Fruit fly (Drosophila melanogaster) whole organism, embryonic: ENCODE results near the gene CG14947.

Source experiments
- Asciz ChIP-seq: fragments of 200-800 bp; sonication (Bioruptor generic); optimal IDR thresholded peaks from 2 replicates; lab custom pipeline; 2017; ENCODE audit warnings: missing biosample characterization, mild to moderate bottlenecking, missing genetic modification characterization, missing genetic modification reagents
- B-H2 ChIP-seq: fragments of 200-800 bp; sonication (Bioruptor generic); optimal IDR thresholded peaks from 2 replicates; lab custom pipeline; 2018; ENCODE audit warnings: missing biosample characterization, mild to moderate bottlenecking, missing genetic modification characterization
- Blimp-1 ChIP-seq: fragments of 200-800 bp; sonication (Bioruptor generic); optimal IDR thresholded peaks from 3 replicates; lab custom pipeline; 2018; ENCODE audit warnings: missing biosample characterization, missing genetic modification characterization, mild to moderate bottlenecking, moderate library complexity, missing genetic modification reagents
- CG12104 ChIP-seq: fragments of 200-800 bp; sonication (Bioruptor generic); optimal IDR thresholded peaks from 3 replicates; lab custom pipeline; 2016; ENCODE audit warnings: missing biosample characterization, missing genetic modification characterization
- CG15011 ChIP-seq: fragments of 200-800 bp; sonication (Bioruptor generic); optimal IDR thresholded peaks from 3 replicates; lab custom pipeline; 2018; ENCODE audit warnings: missing biosample characterization, mild to moderate bottlenecking, missing genetic modification characterization
- CG17359 ChIP-seq: fragments of 200-800 bp; sonication (Bioruptor generic); optimal IDR thresholded peaks from 3 replicates; lab custom pipeline; 2018; ENCODE audit warnings: missing biosample characterization, mild to moderate bottlenecking, missing genetic modification characterization, moderate library complexity
- CG2199 ChIP-seq: fragments of 200-800 bp; sonication (Bioruptor generic); IDR thresholded peaks from 3 replicates; pipeline ENCODE4 v1.3.6; 2022; ENCODE audit warnings: missing biosample characterization, missing genetic modification characterization
- CG31224 ChIP-seq: fragments of 200-800 bp; sonication (Bioruptor generic); IDR thresholded peaks from 2 replicates; pipeline ENCODE4 v1.3.6; 2022; ENCODE audit warnings: missing biosample characterization, missing genetic modification characterization
- CG31441 ChIP-seq: fragments of 200-800 bp; sonication (Bioruptor generic); IDR thresholded peaks from 2 replicates; pipeline ENCODE4 v1.3.6; 2022; ENCODE audit warnings: missing biosample characterization, missing genetic modification characterization
- CG33213 ChIP-seq: fragments of 200-800 bp; sonication (Bioruptor generic); optimal IDR thresholded peaks from 3 replicates; lab custom pipeline; 2016; ENCODE audit warnings: missing biosample characterization, missing genetic modification characterization
- CG43689 ChIP-seq: fragments of 200-800 bp; sonication (Bioruptor generic); IDR thresholded peaks from 2 replicates; pipeline ENCODE4 v1.3.6; 2022; ENCODE audit warnings: missing biosample characterization, missing genetic modification characterization
- CG5180 ChIP-seq: fragments of 200-800 bp; sonication (Bioruptor generic); optimal IDR thresholded peaks from 3 replicates; lab custom pipeline; 2017; ENCODE audit warnings: missing biosample characterization, missing genetic modification characterization, mild to moderate bottlenecking, moderate library complexity, missing genetic modification reagents
- CG6791 ChIP-seq: fragments of 200-800 bp; sonication (Bioruptor generic); IDR thresholded peaks from 3 replicates; pipeline ENCODE4 v1.3.6; 2022; ENCODE audit warnings: missing biosample characterization, missing genetic modification characterization; ENCODE audit not compliant: partially characterized antibody
- CG8765 ChIP-seq: fragments of 200-800 bp; sonication (Bioruptor generic); IDR thresholded peaks from 2 replicates; pipeline ENCODE4 v1.3.6; 2022; ENCODE audit warnings: missing biosample characterization, missing genetic modification characterization
- CTCF ChIP-seq: fragments of 200-800 bp; sonication (Bioruptor generic); optimal IDR thresholded peaks from 2 replicates; lab custom pipeline; 2017; ENCODE audit warnings: missing biosample characterization, mild to moderate bottlenecking, missing genetic modification characterization, moderate library complexity
- Dfd ChIP-seq, 2 experiments: fragments of >200 bp; optimal IDR thresholded peaks; 2 replicates each; lab custom pipeline; 2017; ENCODE audit warnings: missing biosample characterization in 2 of 2, missing genetic modification characterization in 2 of 2
- Drgx ChIP-seq: fragments of 200-800 bp; sonication (Bioruptor generic); IDR thresholded peaks from 2 replicates; pipeline ENCODE4 v1.3.6; 2022; ENCODE audit warnings: missing biosample characterization, missing genetic modification characterization
- Hr39 ChIP-seq: fragments of >200 bp; optimal IDR thresholded peaks from 2 replicates; lab custom pipeline; 2017
- Lhr ChIP-seq: fragments of 200-800 bp; sonication (Bioruptor generic); optimal IDR thresholded peaks from 3 replicates; lab custom pipeline; 2017; ENCODE audit warnings: mild to moderate bottlenecking, missing biosample characterization, missing genetic modification reagents, missing genetic modification characterization
- Lpt ChIP-seq: fragments of >200 bp; optimal IDR thresholded peaks from 2 replicates; lab custom pipeline; 2018; ENCODE audit warnings: missing biosample characterization, missing genetic modification characterization
- Mad ChIP-seq: fragments of 200-800 bp; sonication (Bioruptor generic); optimal IDR thresholded peaks from 2 replicates; lab custom pipeline; 2016; ENCODE audit warnings: missing biosample characterization, missing genetic modification characterization
- Med ChIP-seq: fragments of 200-800 bp; sonication (Bioruptor generic); peaks from one replicate; lab custom pipeline; 2016; ENCODE audit warnings: missing biosample characterization, missing genetic modification characterization, mild to moderate bottlenecking, inconsistent platforms, moderate library complexity
- Mrtf ChIP-seq: fragments of 200-800 bp; sonication (Bioruptor generic); IDR thresholded peaks from 3 replicates; pipeline ENCODE4 v1.3.6; 2022; ENCODE audit warnings: missing biosample characterization, missing genetic modification characterization
- Pdp1 ChIP-seq, 2 experiments: fragments of 200-800 bp; sonication (Bioruptor generic); optimal IDR thresholded peaks; 3 replicates each; lab custom pipeline; 2016; ENCODE audit warnings: missing biosample characterization in 2 of 2, missing genetic modification characterization in 2 of 2, mild to moderate bottlenecking in 1 of 2, moderate library complexity in 1 of 2
- Ptx1 ChIP-seq: fragments of 200-800 bp; sonication (Bioruptor generic); IDR thresholded peaks from 2 replicates; pipeline ENCODE4 v1.3.6; 2022; ENCODE audit warnings: missing biosample characterization, missing genetic modification characterization
- Trl ChIP-seq, 3 experiments: fragments of >200 bp in 2 of 3; fragments of 200-800 bp in 1 of 3; sonication (Bioruptor generic) in 1 of 3; optimal IDR thresholded peaks; 2 replicates in 1 of 3; 3 replicates in 2 of 3; lab custom pipeline; 2016 to 2017; ENCODE audit warnings: missing biosample characterization in 1 of 3, missing genetic modification characterization in 1 of 3
- ara ChIP-seq: fragments of 200-800 bp; sonication (Bioruptor generic); IDR thresholded peaks from 2 replicates; pipeline ENCODE4 v1.3.6; 2022; ENCODE audit warnings: missing biosample characterization, missing genetic modification characterization
- ash1 ChIP-seq: fragments of 200-800 bp; sonication (Bioruptor generic); optimal IDR thresholded peaks from 2 replicates; lab custom pipeline; 2018; ENCODE audit warnings: missing biosample characterization, mild to moderate bottlenecking, missing genetic modification characterization
- chinmo ChIP-seq: fragments of 200-800 bp; sonication (Bioruptor generic); IDR thresholded peaks from 4 replicates; pipeline ENCODE4 v1.3.6; 2022; ENCODE audit warnings: missing biosample characterization, missing genetic modification characterization; ENCODE audit not compliant: partially characterized antibody
- crol ChIP-seq: fragments of 200-800 bp; sonication (Bioruptor generic); IDR thresholded peaks from 2 replicates; pipeline ENCODE4 v1.3.6; 2022; ENCODE audit warnings: missing biosample characterization, missing genetic modification characterization
- fd96Cb ChIP-seq: fragments of 200-800 bp; sonication (Bioruptor generic); optimal IDR thresholded peaks from 2 replicates; lab custom pipeline; 2018; ENCODE audit warnings: missing biosample characterization, mild to moderate bottlenecking, missing genetic modification characterization, moderate library complexity
- gfzf ChIP-seq: fragments of 200-800 bp; sonication (Bioruptor generic); optimal IDR thresholded peaks from 2 replicates; lab custom pipeline; 2016; ENCODE audit warnings: missing biosample characterization, mild to moderate bottlenecking, missing genetic modification characterization, moderate library complexity
- jumu ChIP-seq: fragments of 200-800 bp; sonication (Bioruptor generic); optimal IDR thresholded peaks from 3 replicates; lab custom pipeline; 2016; ENCODE audit warnings: missing biosample characterization, missing genetic modification characterization
- lmd ChIP-seq: fragments of 200-800 bp; sonication (Bioruptor generic); IDR thresholded peaks from 2 replicates; pipeline ENCODE4 v1.3.6; 2022; ENCODE audit warnings: missing biosample characterization, missing genetic modification characterization
- luna ChIP-seq: fragments of 200-800 bp; sonication (Bioruptor generic); optimal IDR thresholded peaks from 2 replicates; lab custom pipeline; 2016; ENCODE audit warnings: missing biosample characterization, missing genetic modification characterization
- nerfin-2 ChIP-seq: fragments of 200-800 bp; sonication (Bioruptor generic); IDR thresholded peaks from 2 replicates; pipeline ENCODE4 v1.3.6; 2022; ENCODE audit warnings: missing biosample characterization, missing genetic modification characterization; ENCODE audit not compliant: partially characterized antibody
- nom ChIP-seq: fragments of 200-800 bp; sonication (Bioruptor generic); optimal IDR thresholded peaks from 2 replicates; lab custom pipeline; 2017; ENCODE audit warnings: missing biosample characterization, missing genetic modification characterization, mild to moderate bottlenecking, moderate library complexity, missing genetic modification reagents
- prd ChIP-seq, 3 experiments: fragments of >200 bp in 2 of 3; fragments of 200-800 bp in 1 of 3; sonication (Bioruptor generic) in 1 of 3; optimal IDR thresholded peaks in 2 of 3; IDR thresholded peaks in 1 of 3; 2 replicates in 2 of 3; 3 replicates in 1 of 3; pipeline versions ENCODE4 v1.3.6 to Lab custom; 2017 to 2022; ENCODE audit warnings: missing biosample characterization in 1 of 3, missing genetic modification characterization in 1 of 3
- sim ChIP-seq: fragments of 200-800 bp; sonication (Bioruptor generic); IDR thresholded peaks from 2 replicates; pipeline ENCODE4 v1.3.6; 2022; ENCODE audit warnings: missing biosample characterization, missing genetic modification characterization
- slbo ChIP-seq: fragments of 200-800 bp; sonication (Bioruptor generic); IDR thresholded peaks from 2 replicates; pipeline ENCODE4 v1.3.6; 2022; ENCODE audit warnings: missing biosample characterization, missing genetic modification characterization
- stc ChIP-seq: fragments of 200-800 bp; sonication (Bioruptor generic); IDR thresholded peaks from 2 replicates; pipeline ENCODE4 v1.3.6; 2022; ENCODE audit warnings: missing biosample characterization, missing genetic modification characterization
- vvl ChIP-seq: fragments of 200-800 bp; sonication (Bioruptor generic); IDR thresholded peaks from 2 replicates; pipeline ENCODE4 v1.3.6; 2022; ENCODE audit warnings: missing biosample characterization, missing genetic modification characterization

CG14947 gene

dm6 chr2L:12065683-12066386, 10.1 kb upstream of the CG14947 start (continued):
- TF ChIP-seq prd (optimal IDR thresholded peaks at IDR 0.05; lab: Kevin White, UChicago) (no peak), prd (GFP tag; IDR thresholded peaks at IDR 0.05; lab: Robert Waterston, UW) (peak; percentile 76; the same call in 2 of the 3 replicates), Drgx (GFP tag; lab: Robert Waterston, UW) (peak; percentile 94), vvl (GFP tag; lab: Robert Waterston, UW) (peak; percentile 62; the same call in 1 of the 2 replicates), fd96Cb (peak; percentile 37), CG31441 (GFP tag; lab: Robert Waterston, UW) (peak; percentile 68), Pdp1 (GFP tag; optimal IDR thresholded peaks at IDR 0.05; lab: Kevin White, UChicago) (peak in 1 of 2 experiments; percentile 72), CG17359 (tag; lab: Kevin White, UChicago) (peak; percentile 30), gfzf (GFP tag; lab: Kevin White, UChicago) (no peak)

- TF ChIP-seq Trl (optimal IDR thresholded peaks at IDR 0.05; lab: Kevin White, UChicago) (peak in 1 of 2 experiments; percentile 11), Trl (GFP tag; optimal IDR thresholded peaks at IDR 0.05; lab: Kevin White, UChicago) (no peak), Blimp-1 (peak; percentile 53), jumu (no peak), nom (GFP tag; lab: Kevin White, UChicago) (peak; percentile 55)
Observed at dm6 chr2L:12066617-12067251, 9.2 kb upstream of the CG14947 start, which contains the start of gene firl. firl (minus strand) TSS chr2L:12066775.

dm6 chr2L:12078123-12078658, 2.3 kb downstream of the CG14947 start:
- TF ChIP-seq chinmo (GFP tag; lab: Robert Waterston, UW) (0 out of 4 replicates have a peak, but pooled peaks have one; percentile 9), crol (peak; percentile 58), ash1 (GFP tag; lab: Kevin White, UChicago) (no peak), Dfd (GFP tag; optimal IDR thresholded peaks at IDR 0.05; lab: Kevin White, UChicago) (no peak), Med (peak; percentile 26), CG2199 (GFP tag; lab: Robert Waterston, UW) (0 out of 3 replicates have a peak, but pooled peaks have one; percentile 22), CTCF (GFP tag; lab: Kevin White, UChicago) (peak; percentile 82), Hr39 (peak; percentile 60), prd (optimal IDR thresholded peaks at IDR 0.05; lab: Kevin White, UChicago) (no peak), prd (GFP tag; IDR thresholded peaks at IDR 0.05; lab: Robert Waterston, UW) (peak; percentile 30; the same call in 1 of the 3 replicates), Mrtf (GFP tag; lab: Robert Waterston, UW) (0 out of 3 replicates have a peak, but pooled peaks have one; percentile 33), slbo (GFP tag; lab: Robert Waterston, UW) (no peak)

dm6 chr2L:12078695-12079094, 2.8 kb downstream of the CG14947 start:
- TF ChIP-seq Dfd (GFP tag; optimal IDR thresholded peaks at IDR 0.05; lab: Kevin White, UChicago) (no peak), CG15011 (no peak), prd (optimal IDR thresholded peaks at IDR 0.05; lab: Kevin White, UChicago) (no peak), prd (GFP tag; IDR thresholded peaks at IDR 0.05; lab: Robert Waterston, UW) (no peak; the same call in 2 of the 3 replicates), CG5180 (GFP tag; lab: Kevin White, UChicago) (no peak), B-H2 (no peak), lmd (GFP tag; lab: Robert Waterston, UW) (peak; percentile 25; the same call in 1 of the 2 replicates), CG6791 (no peak), CG31224 (no peak), Mad (no peak), CG43689 (GFP tag; lab: Robert Waterston, UW) (no peak), nerfin-2 (GFP tag; lab: Robert Waterston, UW) (no peak), luna (GFP tag; lab: Kevin White, UChicago) (no peak), Ptx1 (GFP tag; lab: Robert Waterston, UW) (peak; percentile 45), Lhr (GFP tag; lab: Kevin White, UChicago) (no peak), ara (GFP tag; lab: Robert Waterston, UW) (no peak), CG33213 (no peak), CG12104 (GFP tag; lab: Kevin White, UChicago) (no peak), CG8765 (GFP tag; lab: Robert Waterston, UW) (no peak), Asciz (GFP tag; lab: Kevin White, UChicago) (no peak), stc (GFP tag; lab: Robert Waterston, UW) (no peak), Lpt (GFP tag; lab: Kevin White, UChicago) (no peak), sim (GFP tag; lab: Robert Waterston, UW) (no peak)
